Fruit fly (Drosophila melanogaster) whole organism, pupa: ENCODE results near the gene CG5687.
A peak's percentile ranks its signal among the peaks of the same experiment; 100 is the strongest.

ENCODE experiments used
- CG10348 ChIP-seq: fragments of 200-800 bp; sonication (Bioruptor generic); IDR thresholded peaks from 2 replicates; pipeline ENCODE4 v1.3.6; 2022; ENCODE audit warnings: missing biosample characterization, missing genetic modification characterization
- CG12605 ChIP-seq: fragments of 200-800 bp; sonication (Bioruptor generic); IDR thresholded peaks from 2 replicates; pipeline ENCODE4 v1.3.6; 2022; ENCODE audit warnings: missing biosample characterization, missing genetic modification characterization
- CG14655 ChIP-seq: fragments of 200-800 bp; sonication (Bioruptor generic); optimal IDR thresholded peaks from 3 replicates; lab custom pipeline; 2017; ENCODE audit warnings: mild to moderate bottlenecking, missing biosample characterization, missing genetic modification reagents, missing genetic modification characterization
- CG15710 ChIP-seq: fragments of 200-800 bp; sonication (Bioruptor generic); optimal IDR thresholded peaks from 2 replicates; lab custom pipeline; 2018; ENCODE audit warnings: missing biosample characterization, mild to moderate bottlenecking, missing genetic modification characterization, moderate library complexity
- CG17806 ChIP-seq: fragments of 200-800 bp; sonication (Bioruptor generic); optimal IDR thresholded peaks from 2 replicates; lab custom pipeline; 2018; ENCODE audit warnings: missing biosample characterization, mild to moderate bottlenecking, missing genetic modification characterization, moderate library complexity
- CG32121 ChIP-seq: fragments of 200-800 bp; sonication (Bioruptor generic); IDR thresholded peaks from 2 replicates; pipeline ENCODE4 v1.3.6; 2022; ENCODE audit warnings: missing biosample characterization, missing genetic modification characterization
- CG34367 ChIP-seq: fragments of 200-800 bp; sonication (Bioruptor generic); optimal IDR thresholded peaks from 2 replicates; lab custom pipeline; 2018; ENCODE audit warnings: missing biosample characterization, mild to moderate bottlenecking, missing genetic modification characterization
- CG4496 ChIP-seq: fragments of 200-800 bp; sonication (Bioruptor generic); IDR thresholded peaks from 3 replicates; pipeline ENCODE4 v1.3.6; 2022; ENCODE audit warnings: missing biosample characterization, missing genetic modification characterization
- CG8159 ChIP-seq: fragments of 200-800 bp; sonication (Bioruptor generic); optimal IDR thresholded peaks from 3 replicates; lab custom pipeline; 2018; ENCODE audit warnings: missing biosample characterization, mild to moderate bottlenecking, missing genetic modification characterization, moderate library complexity
- CG8301 ChIP-seq: fragments of 200-800 bp; sonication (Bioruptor generic); optimal IDR thresholded peaks from 2 replicates; lab custom pipeline; 2018; ENCODE audit warnings: missing biosample characterization, mild to moderate bottlenecking, missing genetic modification characterization
- CG9948 ChIP-seq: fragments of 200-800 bp; sonication (Bioruptor generic); optimal IDR thresholded peaks from 2 replicates; lab custom pipeline; 2018; ENCODE audit warnings: missing biosample characterization, mild to moderate bottlenecking, missing genetic modification characterization, moderate library complexity
- D1 ChIP-seq: fragments of 200-800 bp; sonication (Bioruptor generic); optimal IDR thresholded peaks from 2 replicates; lab custom pipeline; 2018; ENCODE audit warnings: missing biosample characterization, mild to moderate bottlenecking, missing genetic modification characterization, moderate library complexity
- EcR ChIP-seq: fragments of 200-800 bp; sonication (Bioruptor generic); optimal IDR thresholded peaks from 3 replicates; lab custom pipeline; 2019; ENCODE audit warnings: missing biosample characterization, missing genetic modification characterization, mild to moderate bottlenecking, moderate library complexity, missing genetic modification reagents
- Ets98B ChIP-seq: fragments of 200-800 bp; sonication (Bioruptor generic); IDR thresholded peaks from 2 replicates; pipeline ENCODE4 v1.3.6; 2022; ENCODE audit warnings: missing biosample characterization, missing genetic modification characterization
- Pif1A ChIP-seq: fragments of 200-800 bp; sonication (Bioruptor generic); optimal IDR thresholded peaks from 3 replicates; lab custom pipeline; 2016; ENCODE audit warnings: missing biosample characterization, missing genetic modification characterization
- Pif1B ChIP-seq: fragments of 200-800 bp; sonication (Bioruptor generic); optimal IDR thresholded peaks from 3 replicates; lab custom pipeline; 2016; ENCODE audit warnings: missing biosample characterization, missing genetic modification characterization
- Snoo ChIP-seq: fragments of 200-800 bp; sonication (Bioruptor generic); optimal IDR thresholded peaks from 3 replicates; lab custom pipeline; 2017; ENCODE audit warnings: missing biosample characterization, mild to moderate bottlenecking, missing genetic modification characterization, inconsistent platforms
- fd96Ca ChIP-seq: fragments of 200-800 bp; sonication (Bioruptor generic); IDR thresholded peaks from 3 replicates; pipeline ENCODE4 v1.3.6; 2022; ENCODE audit warnings: missing biosample characterization, missing genetic modification characterization
- rn ChIP-seq: fragments of 200-800 bp; sonication (Bioruptor generic); IDR thresholded peaks from 2 replicates; pipeline ENCODE4 v1.3.6; 2022; ENCODE audit warnings: missing biosample characterization, missing genetic modification characterization

CG5687 gene

dm6 chr3L:1938767-1939166 lies at the start of gene CG5687, which contains the start of gene CG46523:
TSS of gene CG5687 (minus strand) at chr3L:1939103.
TSS of gene CG46523 (minus strand) at chr3L:1939103.
- TF ChIP-seq CG14655 (GFP tag; lab: Kevin White, UChicago): no peak
- peak; percentile 59; the same call in 2 of the 3 replicates for TF ChIP-seq CG4496 (GFP tag; lab: Robert Waterston, UW)
- TF ChIP-seq D1 (tag; lab: Kevin White, UChicago): no peak
- TF ChIP-seq, all 21 proteins: peak for 1

- TF ChIP-seq CG9948 (tag; lab: Kevin White, UChicago) (no peak), CG10348 (GFP tag; lab: Robert Waterston, UW) (no peak), CG8159 (tag; lab: Kevin White, UChicago) (no peak), CG14655 (GFP tag; lab: Kevin White, UChicago) (no peak), CG8301 (tag; lab: Kevin White, UChicago) (no peak), Pif1A (GFP tag; lab: Kevin White, UChicago) (peak; percentile 45), CG34367 (tag; lab: Kevin White, UChicago) (no peak), Pif1B (GFP tag; lab: Kevin White, UChicago) (peak; percentile 38), CG12605 (no peak), CG4496 (GFP tag; lab: Robert Waterston, UW) (peak; percentile 60; the same call in 2 of the 3 replicates), EcR (GFP tag; lab: Kevin White, UChicago) (no peak)
Measured at dm6 chr3L:1985406-1985805, 46.5 kb upstream of the CG5687 start.

- TF ChIP-seq CG9948 (tag; lab: Kevin White, UChicago) (peak; percentile 34), CG32121 (no peak), Pif1A (GFP tag; lab: Kevin White, UChicago) (peak; percentile 33), CG8159 (tag; lab: Kevin White, UChicago) (peak; percentile 7), CG15710 (tag; lab: Kevin White, UChicago) (no peak), CG34367 (tag; lab: Kevin White, UChicago) (no peak)
- TF ChIP-seq, all 21 proteins: peak for 3
Measured at dm6 chr3L:1976760-1977159, 37.9 kb upstream of the CG5687 start.

- TF ChIP-seq EcR (GFP tag; lab: Kevin White, UChicago): peak; percentile 82
- TF ChIP-seq CG15710 (tag; lab: Kevin White, UChicago): no peak
- TF ChIP-seq fd96Ca: no peak
- TF ChIP-seq CG4496 (GFP tag; lab: Robert Waterston, UW): peak; percentile 44; the same call in 1 of the 3 replicates
- no peak for TF ChIP-seq CG8301 (tag; lab: Kevin White, UChicago)
- TF ChIP-seq, all 21 proteins: peak for 2
Measured at dm6 chr3L:1971103-1971742, 32.3 kb upstream of the CG5687 start, which contains the start of the genes CG11815 and acs. TSS of gene CG11815 (minus strand) at chr3L:1971200. TSS of gene acs (plus strand) at chr3L:1971638.

dm6 chr3L:1969539-1970337 lies 30.8 kb upstream of the CG5687 start, which contains the start of gene CG1927:
TSS of gene CG1927 (minus strand) at chr3L:1970079.
- TF ChIP-seq CG9948 (tag; lab: Kevin White, UChicago) (no peak), Ets98B (peak; percentile 9; the same call in 1 of the 2 replicates), CG4496 (GFP tag; lab: Robert Waterston, UW) (0 out of 3 replicates have a peak, but pooled peaks have one; percentile 26)

DNA sequence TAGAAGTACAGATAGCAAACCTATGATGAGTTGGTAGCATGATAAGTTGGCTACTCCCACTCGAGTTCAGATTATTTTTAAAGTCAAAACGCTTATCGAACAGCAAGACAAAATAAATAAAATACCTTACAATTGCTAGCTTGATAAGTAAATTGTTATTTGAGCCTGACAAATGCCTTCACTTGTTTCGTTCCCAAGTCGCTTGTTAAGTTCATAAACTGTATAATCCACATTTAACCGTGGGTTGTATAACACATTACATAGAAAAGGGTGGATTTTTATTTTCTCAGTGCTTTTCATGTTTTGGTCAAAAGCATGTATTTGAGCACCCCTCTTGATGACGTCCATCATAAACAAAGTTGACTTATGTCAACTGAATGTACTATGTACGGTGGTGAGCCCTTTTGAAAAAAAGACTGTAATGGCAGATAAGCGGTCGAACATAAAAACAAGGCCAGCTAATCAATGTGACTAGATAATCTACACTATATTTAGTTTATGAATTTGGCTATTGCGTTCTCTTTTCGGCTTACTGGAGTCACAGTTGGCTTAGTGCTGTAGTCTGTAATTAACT lies 30.0 kb upstream of the CG5687 start:
- no peak for TF ChIP-seq CG17806
- no peak for TF ChIP-seq CG12605
- no peak for TF ChIP-seq rn (GFP tag; lab: Robert Waterston, UW)
- no peak for TF ChIP-seq CG8301 (tag; lab: Kevin White, UChicago)
- no peak for TF ChIP-seq D1 (tag; lab: Kevin White, UChicago)
- TF ChIP-seq fd96Ca: no peak
- no peak for TF ChIP-seq Snoo (tag; lab: Kevin White, UChicago)
- no peak for TF ChIP-seq CG9948 (tag; lab: Kevin White, UChicago)
- no peak for TF ChIP-seq CG15710 (tag; lab: Kevin White, UChicago)
- TF ChIP-seq CG34367 (tag; lab: Kevin White, UChicago): no peak
- no peak for TF ChIP-seq CG8159 (tag; lab: Kevin White, UChicago)
- TF ChIP-seq CG4496 (GFP tag; lab: Robert Waterston, UW): no peak
- TF ChIP-seq CG14655 (GFP tag; lab: Kevin White, UChicago): no peak
- no peak for TF ChIP-seq CG32121
- TF ChIP-seq EcR (GFP tag; lab: Kevin White, UChicago): no peak
- no peak for TF ChIP-seq Pif1A (GFP tag; lab: Kevin White, UChicago)
- no peak for TF ChIP-seq Pif1B (GFP tag; lab: Kevin White, UChicago)
- TF ChIP-seq CG10348 (GFP tag; lab: Robert Waterston, UW): no peak
